Fruit fly (Drosophila melanogaster): ENCODE measurements around the gene CG17272.

Gene CG17272

dm6 chr3R:20829416-20830131 lies 5.5 kb upstream of the CG17272 start (continued):
- TF ChIP-seq NK7.1 (GFP tag; optimal IDR thresholded peaks at IDR 0.05): no peak
- peak; percentile 54 for TF ChIP-seq ewg (GFP tag; optimal IDR thresholded peaks at IDR 0.05)
- TF ChIP-seq CG16779 (GFP tag; IDR thresholded peaks at IDR 0.05): no peak
- TF ChIP-seq CG2129 (GFP tag; IDR thresholded peaks at IDR 0.05; ENCODE audit: partially characterized antibody): no peak
- TF ChIP-seq CG13894 (tag; optimal IDR thresholded peaks at IDR 0.05): peak; percentile 60
- TF ChIP-seq gce (GFP tag; IDR thresholded peaks at IDR 0.05): 0 out of 3 replicates have a peak, but pooled peaks have one; percentile 11
- peak; percentile 62 for TF ChIP-seq CG9437 (GFP tag; optimal IDR thresholded peaks at IDR 0.05)
- TF ChIP-seq CG8290 (GFP tag; optimal IDR thresholded peaks at IDR 0.05): no peak
- peak in 1 of 2 experiments; percentile 86 for TF ChIP-seq CG8290 (tag; optimal IDR thresholded peaks at IDR 0.05)
- TF ChIP-seq nom (GFP tag; optimal IDR thresholded peaks at IDR 0.05): no peak
- no peak for TF ChIP-seq CG2202 (tag; optimal IDR thresholded peaks at IDR 0.05)
- peak; percentile 3 for TF ChIP-seq scrt (GFP tag; optimal IDR thresholded peaks at IDR 0.05)
- TF ChIP-seq prd (optimal IDR thresholded peaks at IDR 0.05): no peak
- TF ChIP-seq prd (GFP tag; IDR thresholded peaks at IDR 0.05): peak; percentile 23; the same call in 2 of the 3 replicates
- TF ChIP-seq al (GFP tag; IDR thresholded peaks at IDR 0.05): peak; percentile 41
- TF ChIP-seq gem (tag; optimal IDR thresholded peaks at IDR 0.05): peak; percentile 61
- no peak for TF ChIP-seq CG4854 (GFP tag; optimal IDR thresholded peaks at IDR 0.05)
- TF ChIP-seq Fer3 (tag; optimal IDR thresholded peaks at IDR 0.05): no peak
- TF ChIP-seq z (GFP tag; IDR thresholded peaks at IDR 0.05): 0 out of 3 replicates have a peak, but pooled peaks have one; percentile 5
- peak; percentile 28; the same call in 1 of the 2 replicates for TF ChIP-seq CG31441 (GFP tag; IDR thresholded peaks at IDR 0.05)
- peak; percentile 20 for TF ChIP-seq az2 (GFP tag; optimal IDR thresholded peaks at IDR 0.05)
- peak; percentile 98 for TF ChIP-seq Sry-β (GFP tag; optimal IDR thresholded peaks at IDR 0.05)
- TF ChIP-seq pros (GFP tag; optimal IDR thresholded peaks at IDR 0.05): peak; percentile 24
- 0 out of 2 replicates have a peak, but pooled peaks have one; percentile 12 for TF ChIP-seq CG14014 (GFP tag; IDR thresholded peaks at IDR 0.05)
- TF ChIP-seq HLHmδ (GFP tag; optimal IDR thresholded peaks at IDR 0.05): peak; percentile 81
- TF ChIP-seq klu (GFP tag; IDR thresholded peaks at IDR 0.05): no peak
- 0 out of 2 replicates have a peak, but pooled peaks have one; percentile 28 for TF ChIP-seq vvl (GFP tag; IDR thresholded peaks at IDR 0.05)
- peak; percentile 82 for TF ChIP-seq kni (GFP tag; optimal IDR thresholded peaks at IDR 0.05)
- no peak for TF ChIP-seq btn (GFP tag; optimal IDR thresholded peaks at IDR 0.05)
- peak; percentile 47 for TF ChIP-seq bigmax (GFP tag; optimal IDR thresholded peaks at IDR 0.05)
- TF ChIP-seq pfk (GFP tag; optimal IDR thresholded peaks at IDR 0.05): no peak
- peak; percentile 32 for TF ChIP-seq CG13775 (GFP tag; optimal IDR thresholded peaks at IDR 0.05)
- peak; percentile 49 for TF ChIP-seq CG30403 (GFP tag; optimal IDR thresholded peaks at IDR 0.05)
- TF ChIP-seq Nf-YC (tag; optimal IDR thresholded peaks at IDR 0.05): peak; percentile 29
- TF ChIP-seq lola (GFP tag; optimal IDR thresholded peaks at IDR 0.05): peak in 1 of 3 experiments; percentile 50
- peak; percentile 20; the same call in 1 of the 2 replicates for TF ChIP-seq CG13287 (GFP tag; IDR thresholded peaks at IDR 0.05; ENCODE audit: partially characterized antibody)
- no peak for TF ChIP-seq MTF-1 (GFP tag; optimal IDR thresholded peaks at IDR 0.05; ENCODE audit: borderline replicate concordance)
- TF ChIP-seq CG12104 (GFP tag; optimal IDR thresholded peaks at IDR 0.05): peak; percentile 31
- peak; percentile 46; the same call in 1 of the 2 replicates for TF ChIP-seq CG32767 (GFP tag; IDR thresholded peaks at IDR 0.05)
- peak in 1 of 2 experiments; percentile 30 for TF ChIP-seq Hr51 (GFP tag; optimal IDR thresholded peaks at IDR 0.05)
- TF ChIP-seq chm (GFP tag; IDR thresholded peaks at IDR 0.05): no peak; the same call in 1 of the 2 replicates
- TF ChIP-seq CG9215 (GFP tag; IDR thresholded peaks at IDR 0.05): no peak
- 0 out of 2 replicates have a peak, but pooled peaks have one; percentile 34 for TF ChIP-seq CG14441 (GFP tag; IDR thresholded peaks at IDR 0.05)
- TF ChIP-seq sqz (GFP tag; optimal IDR thresholded peaks at IDR 0.05): no peak
- TF ChIP-seq sug (tag; optimal IDR thresholded peaks at IDR 0.05): peak; percentile 77
- TF ChIP-seq pan (optimal IDR thresholded peaks at IDR 0.05): no peak
- peak in 1 of 2 experiments; percentile 73 for TF ChIP-seq pan (GFP tag; optimal IDR thresholded peaks at IDR 0.05 in 1 of 2, IDR thresholded peaks at IDR 0.05 in 1 of 2)
- TF ChIP-seq D (optimal IDR thresholded peaks at IDR 0.05): no peak
- TF ChIP-seq D (GFP tag; optimal IDR thresholded peaks at IDR 0.05): peak; percentile 9
